Fruit fly (Drosophila melanogaster) whole organism, adult: ENCODE results near the gene CG42397.

Experiments
- CG11617 ChIP-seq: fragments of 200-800 bp; sonication (Bioruptor generic); optimal IDR thresholded peaks from 2 replicates; lab custom pipeline; 2017; ENCODE audit warnings: mild to moderate bottlenecking, missing biosample characterization, missing genetic modification reagents, missing genetic modification characterization
- CG14711 ChIP-seq: fragments of 200-800 bp; sonication (Bioruptor generic); optimal IDR thresholded peaks from 2 replicates; lab custom pipeline; 2018; ENCODE audit warnings: missing biosample characterization, mild to moderate bottlenecking, missing genetic modification characterization, moderate library complexity
- CG1620 ChIP-seq: fragments of 200-800 bp; sonication (Bioruptor generic); optimal IDR thresholded peaks from 2 replicates; lab custom pipeline; 2016; ENCODE audit warnings: missing biosample characterization, missing genetic modification characterization
- CG33017 ChIP-seq: fragments of 200-800 bp; sonication (Bioruptor generic); optimal IDR thresholded peaks from 2 replicates; lab custom pipeline; 2018; ENCODE audit warnings: missing biosample characterization, mild to moderate bottlenecking, missing genetic modification characterization, moderate library complexity
- Clk ChIP-seq: fragments of 200-800 bp; sonication (Bioruptor generic); optimal IDR thresholded peaks from 2 replicates; lab custom pipeline; 2017; ENCODE audit warnings: missing biosample characterization, missing genetic modification characterization
- Mnt ChIP-seq: fragments of 200-800 bp; sonication (Bioruptor generic); optimal IDR thresholded peaks from 2 replicates; lab custom pipeline; 2016; ENCODE audit warnings: missing biosample characterization, mild to moderate bottlenecking, missing genetic modification characterization
- cnc ChIP-seq, 2 experiments: fragments of >200 bp; optimal IDR thresholded peaks; 2 replicates each; lab custom pipeline; 2017
- kay ChIP-seq: fragments of 200-800 bp; sonication (Bioruptor generic); peaks from one replicate; lab custom pipeline; 2016; ENCODE audit warnings: missing biosample characterization, missing genetic modification characterization, borderline replicate concordance
- ovo ChIP-seq: fragments of 200-800 bp; sonication (Bioruptor generic); optimal IDR thresholded peaks from 2 replicates; lab custom pipeline; 2016; ENCODE audit warnings: missing biosample characterization, missing genetic modification characterization
- pad ChIP-seq: fragments of 200-800 bp; sonication (Bioruptor generic); optimal IDR thresholded peaks from 3 replicates; lab custom pipeline; 2017; ENCODE audit warnings: missing biosample characterization, missing genetic modification characterization, mild to moderate bottlenecking, moderate library complexity, missing genetic modification reagents
- toe ChIP-seq: fragments of 200-800 bp; sonication (Bioruptor generic); optimal IDR thresholded peaks from 2 replicates; lab custom pipeline; 2016; ENCODE audit warnings: missing biosample characterization, missing genetic modification characterization

DNA sequence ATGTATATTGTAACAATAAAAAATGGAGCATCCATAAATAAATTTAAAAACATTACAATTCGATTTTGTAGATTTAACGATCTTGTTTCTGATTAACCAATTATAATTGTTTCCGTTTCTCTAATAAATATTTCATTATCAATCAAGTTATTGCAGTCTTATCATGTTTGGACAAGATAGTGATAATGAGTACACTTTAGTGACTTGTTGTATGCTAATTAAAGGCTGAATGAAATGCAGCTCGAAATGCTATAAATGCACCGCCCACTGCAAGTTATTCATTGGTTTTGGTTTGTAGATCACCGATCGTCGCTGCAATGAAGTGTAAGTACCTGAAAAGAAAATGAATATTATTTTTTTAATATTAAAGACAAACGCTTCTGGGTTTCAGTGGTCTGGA is 1.0 kb upstream of the CG42397 start, which contains the start of gene CG14125:
- TF ChIP-seq Clk (GFP tag; lab: Kevin White, UChicago): no peak
- no peak for TF ChIP-seq ovo (GFP tag; lab: Kevin White, UChicago)
- no peak for TF ChIP-seq CG14711 (tag; lab: Kevin White, UChicago)
- no peak for TF ChIP-seq toe (GFP tag; lab: Kevin White, UChicago)
- TF ChIP-seq kay (GFP tag; lab: Kevin White, UChicago): no peak
- TF ChIP-seq Mnt: no peak
- TF ChIP-seq cnc (optimal IDR thresholded peaks at IDR 0.05; lab: Kevin White, UChicago): no peak
- TF ChIP-seq CG11617 (GFP tag; lab: Kevin White, UChicago): no peak
- no peak for TF ChIP-seq CG33017 (tag; lab: Kevin White, UChicago)
- no peak for TF ChIP-seq pad
- no peak for TF ChIP-seq CG1620 (GFP tag; lab: Kevin White, UChicago)
